Fruit fly (Drosophila melanogaster) whole organism, embryonic: ENCODE measurements around the gene CG45544.
A peak's percentile ranks its signal among the peaks of the same experiment; 100 is the strongest.

ENCODE experiments used
- Bgb ChIP-seq: fragments of 200-800 bp; sonication (Bioruptor generic); IDR thresholded peaks from 2 replicates; pipeline ENCODE4 v1.3.6; 2022; ENCODE audit warnings: missing biosample characterization, missing genetic modification characterization; ENCODE audit not compliant: partially characterized antibody
- CG15601 ChIP-seq: fragments of 200-800 bp; sonication (Bioruptor generic); optimal IDR thresholded peaks from 3 replicates; lab custom pipeline; 2019; ENCODE audit warnings: missing biosample characterization, mild to moderate bottlenecking, missing genetic modification characterization, moderate library complexity
- CG1602 ChIP-seq: fragments of 200-800 bp; sonication (Bioruptor generic); optimal IDR thresholded peaks from 3 replicates; lab custom pipeline; 2016; ENCODE audit warnings: missing biosample characterization, missing genetic modification characterization
- CG17328 ChIP-seq: fragments of 200-800 bp; sonication (Bioruptor generic); IDR thresholded peaks from 2 replicates; pipeline ENCODE4 v1.3.6; 2022; ENCODE audit warnings: missing biosample characterization, missing genetic modification characterization
- CG17385 ChIP-seq: fragments of 200-800 bp; sonication (Bioruptor generic); optimal IDR thresholded peaks from 3 replicates; lab custom pipeline; 2018; ENCODE audit warnings: missing biosample characterization, mild to moderate bottlenecking, missing genetic modification characterization
- CG32767 ChIP-seq: fragments of 200-800 bp; sonication (Bioruptor generic); IDR thresholded peaks from 2 replicates; pipeline ENCODE4 v1.3.6; 2022; ENCODE audit warnings: missing biosample characterization, missing genetic modification characterization
- CG4820 ChIP-seq: fragments of 200-800 bp; sonication (Bioruptor generic); optimal IDR thresholded peaks from 3 replicates; lab custom pipeline; 2016; ENCODE audit warnings: missing biosample characterization, missing genetic modification characterization
- CG6272 ChIP-seq: fragments of 200-800 bp; sonication (Bioruptor generic); IDR thresholded peaks from 2 replicates; pipeline ENCODE4 v1.3.6; 2022; ENCODE audit warnings: missing biosample characterization, missing genetic modification characterization
- CG6854 ChIP-seq: fragments of 200-800 bp; sonication (Bioruptor generic); optimal IDR thresholded peaks from 3 replicates; lab custom pipeline; 2017; ENCODE audit warnings: missing biosample characterization, mild to moderate bottlenecking, missing genetic modification characterization
- CG7372 ChIP-seq: fragments of 200-800 bp; sonication (Bioruptor generic); IDR thresholded peaks from 2 replicates; pipeline ENCODE4 v1.3.6; 2022; ENCODE audit warnings: missing biosample characterization, missing genetic modification characterization
- Dad ChIP-seq: fragments of 200-800 bp; sonication (Bioruptor generic); optimal IDR thresholded peaks from 3 replicates; lab custom pipeline; 2016; ENCODE audit warnings: missing biosample characterization, missing genetic modification characterization
- Deaf1 ChIP-seq: fragments of 200-800 bp; optimal IDR thresholded peaks from 3 replicates; lab custom pipeline; 2019; ENCODE audit warnings: missing biosample characterization, mild to moderate bottlenecking, missing genetic modification characterization, moderate library complexity
- Dfd ChIP-seq, 2 experiments: fragments of >200 bp; optimal IDR thresholded peaks; 2 replicates each; lab custom pipeline; 2017; ENCODE audit warnings: missing biosample characterization in 2 of 2, missing genetic modification characterization in 2 of 2
- Dref ChIP-seq: fragments of 200-800 bp; sonication (Bioruptor generic); IDR thresholded peaks from 2 replicates; pipeline ENCODE4 v1.3.6; 2022; ENCODE audit warnings: missing biosample characterization, missing genetic modification characterization
- Drgx ChIP-seq: fragments of 200-800 bp; sonication (Bioruptor generic); IDR thresholded peaks from 2 replicates; pipeline ENCODE4 v1.3.6; 2022; ENCODE audit warnings: missing biosample characterization, missing genetic modification characterization
- Ets65A ChIP-seq: fragments of 200-800 bp; sonication (Bioruptor generic); peaks from one replicate; lab custom pipeline; 2016; ENCODE audit warnings: missing biosample characterization, missing genetic modification characterization
- Jarid2 ChIP-seq: fragments of 200-800 bp; sonication (Bioruptor generic); optimal IDR thresholded peaks from 3 replicates; lab custom pipeline; 2017; ENCODE audit warnings: mild to moderate bottlenecking, missing biosample characterization, missing genetic modification reagents, missing genetic modification characterization
- Med ChIP-seq: fragments of 200-800 bp; sonication (Bioruptor generic); peaks from one replicate; lab custom pipeline; 2016; ENCODE audit warnings: missing biosample characterization, missing genetic modification characterization, mild to moderate bottlenecking, inconsistent platforms, moderate library complexity
- Myb ChIP-seq: fragments of 200-800 bp; sonication (Bioruptor generic); optimal IDR thresholded peaks from 2 replicates; lab custom pipeline; 2016; ENCODE audit warnings: missing biosample characterization, missing genetic modification characterization
- NK7.1 ChIP-seq: fragments of 200-800 bp; sonication (Bioruptor generic); optimal IDR thresholded peaks from 3 replicates; lab custom pipeline; 2016; ENCODE audit warnings: missing biosample characterization, missing genetic modification characterization
- NfI ChIP-seq: fragments of 200-800 bp; sonication (Bioruptor generic); optimal IDR thresholded peaks from 3 replicates; lab custom pipeline; 2018; ENCODE audit warnings: missing biosample characterization, mild to moderate bottlenecking, missing genetic modification characterization, moderate library complexity
- Optix ChIP-seq: fragments of 200-800 bp; sonication (Bioruptor generic); IDR thresholded peaks from 3 replicates; pipeline ENCODE4 v1.3.6; 2022; ENCODE audit warnings: missing biosample characterization, missing genetic modification characterization
- Ptx1 ChIP-seq: fragments of 200-800 bp; sonication (Bioruptor generic); IDR thresholded peaks from 2 replicates; pipeline ENCODE4 v1.3.6; 2022; ENCODE audit warnings: missing biosample characterization, missing genetic modification characterization
- Scr ChIP-seq: fragments of 200-800 bp; sonication (Bioruptor generic); IDR thresholded peaks from 2 replicates; pipeline ENCODE4 v1.3.6; 2022; ENCODE audit warnings: missing biosample characterization, missing genetic modification characterization; ENCODE audit not compliant: partially characterized antibody
- Sox100B ChIP-seq: fragments of 200-800 bp; sonication (Bioruptor generic); optimal IDR thresholded peaks from 3 replicates; lab custom pipeline; 2018; ENCODE audit warnings: missing biosample characterization, mild to moderate bottlenecking, missing genetic modification characterization
- Trl ChIP-seq, 3 experiments: fragments of >200 bp in 2 of 3; fragments of 200-800 bp in 1 of 3; sonication (Bioruptor generic) in 1 of 3; optimal IDR thresholded peaks; 2 replicates in 1 of 3; 3 replicates in 2 of 3; lab custom pipeline; 2016 to 2017; ENCODE audit warnings: missing biosample characterization in 1 of 3, missing genetic modification characterization in 1 of 3
- Usf ChIP-seq: fragments of 200-800 bp; sonication (Bioruptor generic); optimal IDR thresholded peaks from 2 replicates; lab custom pipeline; 2017; ENCODE audit warnings: missing genotype, missing biosample characterization, missing genetic modification characterization
- br ChIP-seq: fragments of >200 bp; optimal IDR thresholded peaks from 2 replicates; lab custom pipeline; 2017
- bsh ChIP-seq, 2 experiments: fragments of 200-800 bp; sonication (Bioruptor generic); optimal IDR thresholded peaks; 2 replicates each; lab custom pipeline; 2017 to 2018; ENCODE audit warnings: mild to moderate bottlenecking in 2 of 2, missing biosample characterization in 2 of 2, missing genetic modification characterization in 2 of 2, moderate library complexity in 1 of 2
- cg ChIP-seq: fragments of 200-800 bp; sonication (Bioruptor generic); optimal IDR thresholded peaks from 3 replicates; lab custom pipeline; 2019; ENCODE audit warnings: missing biosample characterization, mild to moderate bottlenecking, missing genetic modification characterization, moderate library complexity
- chinmo ChIP-seq: fragments of 200-800 bp; sonication (Bioruptor generic); IDR thresholded peaks from 4 replicates; pipeline ENCODE4 v1.3.6; 2022; ENCODE audit warnings: missing biosample characterization, missing genetic modification characterization; ENCODE audit not compliant: partially characterized antibody
- ewg ChIP-seq: fragments of 200-800 bp; sonication (Bioruptor generic); optimal IDR thresholded peaks from 3 replicates; lab custom pipeline; 2017; ENCODE audit warnings: mild to moderate bottlenecking, missing biosample characterization, missing genetic modification reagents, missing genetic modification characterization
- grau ChIP-seq: fragments of 200-800 bp; optimal IDR thresholded peaks from 3 replicates; lab custom pipeline; 2019; ENCODE audit warnings: missing biosample characterization, mild to moderate bottlenecking, missing genetic modification characterization, moderate library complexity
- her ChIP-seq: fragments of 200-800 bp; sonication (Bioruptor generic); optimal IDR thresholded peaks from 2 replicates; lab custom pipeline; 2016; ENCODE audit warnings: missing biosample characterization, missing genetic modification characterization
- lola ChIP-seq, 3 experiments: fragments of >200 bp in 2 of 3; fragments of 200-800 bp in 1 of 3; sonication (Bioruptor generic) in 1 of 3; optimal IDR thresholded peaks; 2 replicates each; lab custom pipeline; 2017 to 2019; ENCODE audit warnings: missing biosample characterization in 3 of 3, missing genetic modification characterization in 3 of 3, mild to moderate bottlenecking in 1 of 3, moderate library complexity in 1 of 3
- mld ChIP-seq: fragments of 200-800 bp; sonication (Bioruptor generic); IDR thresholded peaks from 3 replicates; pipeline ENCODE4 v1.3.6; 2022; ENCODE audit warnings: missing biosample characterization, missing genetic modification characterization; ENCODE audit not compliant: partially characterized antibody
- nerfin-1 ChIP-seq: fragments of 200-800 bp; sonication (Bioruptor generic); optimal IDR thresholded peaks from 3 replicates; lab custom pipeline; 2019; ENCODE audit warnings: missing biosample characterization, mild to moderate bottlenecking, missing genetic modification characterization, moderate library complexity
- oc ChIP-seq: fragments of 200-800 bp; sonication (Bioruptor generic); optimal IDR thresholded peaks from 2 replicates; lab custom pipeline; 2018; ENCODE audit warnings: missing biosample characterization, mild to moderate bottlenecking, missing genetic modification characterization, moderate library complexity
- odd ChIP-seq: fragments of 200-800 bp; sonication (Bioruptor generic); optimal IDR thresholded peaks from 2 replicates; lab custom pipeline; 2017; ENCODE audit warnings: missing biosample characterization, mild to moderate bottlenecking, missing genetic modification characterization
- pros ChIP-seq: fragments of 200-800 bp; sonication (Bioruptor generic); optimal IDR thresholded peaks from 3 replicates; lab custom pipeline; 2019; ENCODE audit warnings: missing biosample characterization, mild to moderate bottlenecking, missing genetic modification characterization, moderate library complexity
- sd ChIP-seq: fragments of 200-800 bp; sonication (Bioruptor generic); optimal IDR thresholded peaks from 3 replicates; lab custom pipeline; 2018; ENCODE audit warnings: missing biosample characterization, mild to moderate bottlenecking, missing genetic modification characterization, moderate library complexity
- slbo ChIP-seq: fragments of 200-800 bp; sonication (Bioruptor generic); IDR thresholded peaks from 2 replicates; pipeline ENCODE4 v1.3.6; 2022; ENCODE audit warnings: missing biosample characterization, missing genetic modification characterization
- tup ChIP-seq: fragments of 200-800 bp; sonication (Bioruptor generic); optimal IDR thresholded peaks from 2 replicates; lab custom pipeline; 2016; ENCODE audit warnings: missing biosample characterization, mild to moderate bottlenecking, missing genetic modification characterization, moderate library complexity
- twi ChIP-seq: fragments of 200-800 bp; optimal IDR thresholded peaks from 2 replicates; lab custom pipeline; 2019; ENCODE audit warnings: missing biosample characterization, mild to moderate bottlenecking, missing genetic modification characterization, moderate library complexity

The CG45544 gene

dm6 chr3R:29250272-29251018, 5.8 kb upstream of the CG45544 start, which contains the start of gene SP1029:
Gene SP1029 (minus strand): TSS chr3R:29250451.
- TF ChIP-seq CG6854 (GFP tag; lab: Kevin White, UChicago) (no peak), slbo (no peak), br (no peak), CG17385 (GFP tag; lab: Kevin White, UChicago) (no peak), ewg (GFP tag; lab: Kevin White, UChicago) (peak; percentile 24), chinmo (0 out of 4 replicates have a peak, but pooled peaks have one; percentile 60), Scr (GFP tag; lab: Robert Waterston, UW) (peak; percentile 21; the same call in 1 of the 2 replicates), Drgx (GFP tag; lab: Robert Waterston, UW) (peak; percentile 36; the same call in 1 of the 2 replicates), Med (GFP tag; lab: Kevin White, UChicago) (peak; percentile 51), Dfd (GFP tag; optimal IDR thresholded peaks at IDR 0.05; lab: Kevin White, UChicago) (no peak), pros (GFP tag; lab: Kevin White, UChicago) (no peak), Sox100B (GFP tag; lab: Kevin White, UChicago) (no peak), Myb (GFP tag; lab: Kevin White, UChicago) (no peak), Ets65A (GFP tag; lab: Kevin White, UChicago) (peak; percentile 39), Usf (GFP tag; lab: Kevin White, UChicago) (no peak), mld (GFP tag; lab: Robert Waterston, UW) (0 out of 3 replicates have a peak, but pooled peaks have one; percentile 20), NK7.1 (GFP tag; lab: Kevin White, UChicago) (no peak), CG17328 (GFP tag; lab: Robert Waterston, UW) (no peak), NfI (GFP tag; lab: Kevin White, UChicago) (no peak), Trl (optimal IDR thresholded peaks at IDR 0.05; lab: Kevin White, UChicago) (peak in 1 of 2 experiments; percentile 12), Trl (GFP tag; optimal IDR thresholded peaks at IDR 0.05; lab: Kevin White, UChicago) (no peak), tup (GFP tag; lab: Kevin White, UChicago) (no peak), CG7372 (GFP tag; lab: Robert Waterston, UW) (peak; percentile 73; the same call in 1 of the 2 replicates), lola (GFP tag; optimal IDR thresholded peaks at IDR 0.05; lab: Kevin White, UChicago) (no peak), CG6272 (no peak), Jarid2 (GFP tag; lab: Kevin White, UChicago) (peak; percentile 36), odd (GFP tag; lab: Kevin White, UChicago) (no peak), twi (tag; lab: Kevin White, UChicago) (no peak), cg (GFP tag; lab: Kevin White, UChicago) (peak; percentile 15), sd (no peak), CG15601 (tag; lab: Kevin White, UChicago) (no peak), bsh (GFP tag; optimal IDR thresholded peaks at IDR 0.05; lab: Kevin White, UChicago) (peak in 1 of 2 experiments; percentile 35), Bgb (GFP tag; lab: Robert Waterston, UW) (no peak), Dad (GFP tag; lab: Kevin White, UChicago) (no peak), CG4820 (GFP tag; lab: Kevin White, UChicago) (no peak), Optix (GFP tag; lab: Robert Waterston, UW) (0 out of 3 replicates have a peak, but pooled peaks have one; percentile 12), Dref (GFP tag; lab: Robert Waterston, UW) (no peak), CG32767 (GFP tag; lab: Robert Waterston, UW) (no peak), her (GFP tag; lab: Kevin White, UChicago) (no peak), grau (tag; lab: Kevin White, UChicago) (no peak), oc (tag; lab: Kevin White, UChicago) (no peak), Ptx1 (no peak), Deaf1 (tag; lab: Kevin White, UChicago) (peak; percentile 76), nerfin-1 (tag; lab: Kevin White, UChicago) (no peak), CG1602 (GFP tag; lab: Kevin White, UChicago) (no peak)
